Worm (Caenorhabditis elegans) whole organism, L4 larva: Measurements from ENCODE around the gene aco-1.

Experiments used
- F10B5.3 ChIP-seq: sonication (generic microtip); optimal IDR thresholded peaks from 2 replicates; lab custom pipeline; 2016; ENCODE audit warnings: mild to moderate bottlenecking, missing genetic modification characterization, missing compliant biosample characterization
- F44E2.7 ChIP-seq: fragments of 200-800 bp; sonication (Bioruptor generic); IDR thresholded peaks from 2 replicates; pipeline ENCODE4 v2.1.2; 2022; ENCODE audit warnings: missing genetic modification characterization, missing compliant biosample characterization
- R02D3.7 ChIP-seq: fragments of 150-350 bp; sonication (generic microtip); optimal IDR thresholded peaks from 3 replicates; lab custom pipeline; 2014; ENCODE audit warnings: missing biosample characterization, missing genetic modification characterization
- Y75B8A.6 ChIP-seq: fragments of 200-800 bp; sonication (Bioruptor generic); IDR thresholded peaks from 2 replicates; pipeline ENCODE4 v1.3.6; 2022; ENCODE audit warnings: missing genetic modification reagents, missing genetic modification characterization, missing compliant biosample characterization
- ceh-62 ChIP-seq: sonication (generic microtip); optimal IDR thresholded peaks from 2 replicates; lab custom pipeline; 2017; ENCODE audit warnings: missing biosample characterization, missing genetic modification characterization
- ctbp-1 ChIP-seq: fragments of 200-800 bp; sonication (Bioruptor generic); IDR thresholded peaks from 2 replicates; pipeline ENCODE4 v1.3.6; 2022; ENCODE audit warnings: missing genetic modification reagents, missing genetic modification characterization, missing compliant biosample characterization
- daf-12 ChIP-seq: fragments of 150-350 bp; optimal IDR thresholded peaks from 2 replicates; lab custom pipeline; 2014; ENCODE audit warnings: missing biosample characterization, missing genetic modification reagents, missing genetic modification characterization
- daf-16 ChIP-seq, 3 experiments: sonication (generic microtip); optimal IDR thresholded peaks; 2 replicates each; lab custom pipeline; 2016 to 2017; ENCODE audit warnings: missing genetic modification characterization in 3 of 3, missing genetic modification reagents in 3 of 3, mild to moderate bottlenecking in 2 of 3, missing compliant biosample characterization in 2 of 3, missing biosample characterization in 1 of 3, moderate library complexity in 1 of 3
- dmd-8 ChIP-seq: fragments of 200-800 bp; sonication (Bioruptor generic); IDR thresholded peaks from 2 replicates; pipeline ENCODE4 v1.3.6; 2022; ENCODE audit warnings: missing genetic modification characterization, missing compliant biosample characterization
- dpl-1 ChIP-seq: fragments of 150-350 bp; optimal IDR thresholded peaks from 2 replicates; lab custom pipeline; 2014; ENCODE audit warnings: missing biosample characterization, missing genetic modification reagents, missing genetic modification characterization
- dve-1 ChIP-seq: sonication (generic microtip); optimal IDR thresholded peaks from 2 replicates; lab custom pipeline; 2017; ENCODE audit warnings: antibody characterized with exemption, mild to moderate bottlenecking, missing genetic modification characterization, missing compliant biosample characterization; ENCODE audit not compliant: insufficient read depth
- egl-43 ChIP-seq: fragments of 200-800 bp; sonication (Bioruptor generic); IDR thresholded peaks from 2 replicates; pipeline ENCODE4 v1.3.6; 2022; ENCODE audit warnings: missing genetic modification reagents, missing genetic modification characterization, missing compliant biosample characterization
- gei-8 ChIP-seq: fragments of 200-800 bp; sonication (Bioruptor generic); optimal IDR thresholded peaks from 2 replicates; lab custom pipeline; 2018; ENCODE audit warnings: mild to moderate bottlenecking, missing genetic modification characterization, missing compliant biosample characterization
- hlh-11 ChIP-seq: fragments of 200-800 bp; sonication (Bioruptor generic); optimal IDR thresholded peaks from 2 replicates; lab custom pipeline; 2018; ENCODE audit warnings: mild to moderate bottlenecking, missing genetic modification characterization, missing compliant biosample characterization
- jun-1 ChIP-seq: fragments of 150-350 bp; optimal IDR thresholded peaks from 2 replicates; lab custom pipeline; 2014; ENCODE audit warnings: missing biosample characterization, missing genetic modification reagents, missing genetic modification characterization
- lin-29 ChIP-seq: fragments of 200-800 bp; sonication (Bioruptor generic); IDR thresholded peaks from 2 replicates; pipeline ENCODE4 v1.3.6; 2022; ENCODE audit warnings: missing genetic modification reagents, missing genetic modification characterization, missing compliant biosample characterization
- lin-38 ChIP-seq: fragments of 200-800 bp; sonication (Bioruptor generic); IDR thresholded peaks from 2 replicates; pipeline ENCODE4 v1.3.6; 2022; ENCODE audit warnings: missing genetic modification reagents, missing genetic modification characterization, missing compliant biosample characterization
- nhr-25 ChIP-seq: sonication (generic microtip); optimal IDR thresholded peaks from 2 replicates; lab custom pipeline; 2017; ENCODE audit warnings: missing genetic modification characterization, mild to moderate bottlenecking, missing compliant biosample characterization, antibody characterized with exemption, moderate library complexity, borderline replicate concordance; ENCODE audit not compliant: insufficient read depth
- nhr-28 ChIP-seq: fragments of 150-350 bp; optimal IDR thresholded peaks from 2 replicates; lab custom pipeline; 2014; ENCODE audit warnings: missing biosample characterization, missing genetic modification characterization
- pha-4 ChIP-seq, 2 experiments: fragments of 150-350 bp in 1 of 2; fragments of 200-800 bp in 1 of 2; sonication (Bioruptor generic) in 1 of 2; IDR thresholded peaks in 1 of 2; optimal IDR thresholded peaks in 1 of 2; 2 replicates each; pipeline versions ENCODE4 v1.3.6 to Lab custom; 2014 to 2022; ENCODE audit warnings: missing genetic modification characterization in 2 of 2, missing genetic modification reagents in 2 of 2, missing biosample characterization in 1 of 2, missing compliant biosample characterization in 1 of 2
- php-3 ChIP-seq: fragments of 200-800 bp; sonication (Bioruptor generic); IDR thresholded peaks from 2 replicates; pipeline ENCODE4 v1.3.6; 2022; ENCODE audit warnings: missing genetic modification reagents, missing genetic modification characterization, missing compliant biosample characterization
- pqm-1 ChIP-seq: sonication (generic microtip); optimal IDR thresholded peaks from 2 replicates; lab custom pipeline; 2017; ENCODE audit warnings: missing biosample characterization, missing genetic modification characterization
- set-16 ChIP-seq: fragments of 200-800 bp; sonication (Bioruptor generic); IDR thresholded peaks from 2 replicates; pipeline ENCODE4 v1.3.6; 2022; ENCODE audit warnings: missing genetic modification reagents, missing genetic modification characterization, missing compliant biosample characterization
- spr-1 ChIP-seq: sonication (generic microtip); optimal IDR thresholded peaks from 2 replicates; lab custom pipeline; 2016; ENCODE audit warnings: mild to moderate bottlenecking, missing genetic modification characterization, missing compliant biosample characterization
- tra-1 ChIP-seq: fragments of 200-800 bp; sonication (Bioruptor generic); IDR thresholded peaks from 2 replicates; pipeline ENCODE4 v1.3.6; 2022; ENCODE audit warnings: missing genetic modification reagents, missing genetic modification characterization, missing compliant biosample characterization
- unc-130 ChIP-seq: sonication (generic microtip); optimal IDR thresholded peaks from 2 replicates; lab custom pipeline; 2016; ENCODE audit warnings: missing genetic modification reagents, missing genetic modification characterization, missing compliant biosample characterization
- unc-39 ChIP-seq: sonication (generic microtip); optimal IDR thresholded peaks from 2 replicates; lab custom pipeline; 2017; ENCODE audit warnings: missing biosample characterization, missing genetic modification characterization
- unc-62 ChIP-seq, 3 experiments: fragments of 150-350 bp in 1 of 3; sonication (generic microtip); optimal IDR thresholded peaks in 2 of 3; peaks in 1 of 3; 1 replicate in 1 of 3; 2 replicates in 2 of 3; lab custom pipeline; 2014 to 2017; ENCODE audit warnings: missing biosample characterization in 3 of 3, missing genetic modification characterization in 3 of 3, missing genetic modification reagents in 3 of 3, missing genotype in 1 of 3
- vab-7 ChIP-seq: fragments of 200-800 bp; sonication (Bioruptor generic); IDR thresholded peaks from 2 replicates; pipeline ENCODE4 v1.3.6; 2022; ENCODE audit warnings: missing genetic modification reagents, missing genetic modification characterization, missing compliant biosample characterization
- zip-11 ChIP-seq: fragments of 200-800 bp; sonication (Bioruptor generic); IDR thresholded peaks from 2 replicates; pipeline ENCODE4 v1.3.6; 2022; ENCODE audit warnings: missing genetic modification characterization, missing compliant biosample characterization
- zip-2 ChIP-seq: fragments of 150-350 bp; optimal IDR thresholded peaks from 2 replicates; lab custom pipeline; 2014; ENCODE audit warnings: missing biosample characterization, missing genetic modification characterization

The aco-1 gene

ce11 chrX:11339375-11339924, at the start of gene aco-1 (continued):
- TF ChIP-seq pha-4 (GFP tag; IDR thresholded peaks at IDR 0.05; lab: Robert Waterston, UW): no peak
- no peak for TF ChIP-seq pha-4 (tag; optimal IDR thresholded peaks at IDR 0.05; lab: Kevin White, UChicago)
- no peak for TF ChIP-seq lin-29 (GFP tag; lab: Robert Waterston, UW)
- TF ChIP-seq Y75B8A.6 (GFP tag; lab: Robert Waterston, UW): no peak
- peak in 1 of 2 experiments; percentile 68 for TF ChIP-seq unc-62 (GFP tag; optimal IDR thresholded peaks at IDR 0.05 in 1 of 2; lab: Kevin White, UChicago)
- TF ChIP-seq unc-62 (tag; optimal IDR thresholded peaks at IDR 0.05; lab: Kevin White, UChicago): no peak
- TF ChIP-seq dve-1 (tag; lab: Kevin White, UChicago): peak; percentile 60
- no peak for TF ChIP-seq R02D3.7 (tag; lab: Kevin White, UChicago)
- no peak for TF ChIP-seq lin-38 (GFP tag; lab: Robert Waterston, UW)
- no peak for TF ChIP-seq ctbp-1 (GFP tag; lab: Robert Waterston, UW)
- TF ChIP-seq daf-16 (GFP tag; optimal IDR thresholded peaks at IDR 0.05; lab: Kevin White, UChicago): no peak
- TF ChIP-seq daf-16 (tag; optimal IDR thresholded peaks at IDR 0.05; lab: Kevin White, UChicago): peak; percentile 72
- 0 out of 2 replicates have a peak, but pooled peaks have one; percentile 39 for TF ChIP-seq tra-1 (GFP tag; lab: Robert Waterston, UW)

ce11 chrX:11289925-11290324, 49.7 kb upstream of the aco-1 start:
- TF ChIP-seq nhr-25 (tag; lab: Kevin White, UChicago) (no peak), daf-12 (no peak), egl-43 (GFP tag; lab: Robert Waterston, UW) (no peak), pqm-1 (tag; lab: Kevin White, UChicago) (peak; percentile 78), nhr-28 (tag; lab: Kevin White, UChicago) (peak; percentile 81), daf-16 (GFP tag; optimal IDR thresholded peaks at IDR 0.05; lab: Kevin White, UChicago) (no peak), daf-16 (tag; optimal IDR thresholded peaks at IDR 0.05; lab: Kevin White, UChicago) (peak; percentile 86), hlh-11 (peak; percentile 19), dve-1 (tag; lab: Kevin White, UChicago) (peak; percentile 6)

ce11 chrX:11290528-11290927, 49.1 kb upstream of the aco-1 start:
- TF ChIP-seq zip-11: no peak
- TF ChIP-seq F44E2.7 (GFP tag; lab: Robert Waterston, UW): no peak
- TF ChIP-seq zip-2 (tag; lab: Kevin White, UChicago): no peak
- TF ChIP-seq dpl-1 (GFP tag; lab: Kevin White, UChicago): no peak
- no peak for TF ChIP-seq nhr-28 (tag; lab: Kevin White, UChicago)
- no peak for TF ChIP-seq unc-39 (tag; lab: Kevin White, UChicago)
- TF ChIP-seq gei-8: no peak
- TF ChIP-seq php-3 (GFP tag; lab: Robert Waterston, UW): no peak
- no peak for TF ChIP-seq vab-7 (GFP tag; lab: Robert Waterston, UW)
- TF ChIP-seq F10B5.3 (tag; lab: Kevin White, UChicago): no peak
- no peak for TF ChIP-seq ctbp-1 (GFP tag; lab: Robert Waterston, UW)
- TF ChIP-seq jun-1: no peak
- no peak for TF ChIP-seq R02D3.7 (tag; lab: Kevin White, UChicago)
- no peak for TF ChIP-seq spr-1 (tag; lab: Kevin White, UChicago)
- no peak for TF ChIP-seq ceh-62 (tag; lab: Kevin White, UChicago)

DNA sequence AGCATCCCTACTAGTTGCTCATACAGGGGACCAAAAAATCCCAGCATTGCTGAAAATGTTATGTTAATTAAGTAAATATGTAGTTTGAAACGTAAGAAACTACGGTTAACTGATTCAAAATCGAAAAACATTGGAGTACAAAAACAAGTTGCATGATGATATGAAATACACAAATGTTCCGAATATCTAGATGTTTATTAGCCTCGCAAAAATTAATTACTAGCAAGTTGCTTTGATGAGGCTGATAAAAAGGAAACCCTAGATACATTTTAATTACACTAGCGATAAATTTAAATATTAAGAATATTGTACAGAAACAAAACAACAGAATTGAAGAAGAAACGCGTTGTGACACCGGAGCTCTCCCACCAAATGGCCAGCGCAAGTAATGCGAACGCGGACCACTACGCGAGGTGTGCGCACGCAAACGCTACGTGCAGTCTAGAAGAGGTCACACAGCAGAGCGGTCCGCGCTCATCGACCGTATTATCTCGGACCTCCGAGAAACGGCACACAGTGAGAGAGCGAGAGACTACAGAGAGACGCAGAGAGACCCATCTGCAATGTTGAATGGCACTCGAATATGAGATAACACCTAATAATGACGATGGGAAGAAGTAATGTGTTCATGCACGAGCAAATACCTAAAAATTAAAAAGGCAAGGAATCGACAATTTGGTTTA, 42.9 kb upstream of the aco-1 start, which contains the start of gene inx-2:
TSS of gene inx-2 (minus strand) at position 51 of the 683 bp plus-strand sequence.
- TF ChIP-seq dmd-8: 0 out of 2 replicates have a peak, but pooled peaks have one; percentile 32
- 0 out of 2 replicates have a peak, but pooled peaks have one; percentile 26 for TF ChIP-seq set-16 (GFP tag; lab: Robert Waterston, UW)
- TF ChIP-seq unc-130: no peak
